Fruit fly (Drosophila melanogaster): ENCODE measurements around the gene Gr93b.

- TF ChIP-seq CG8478 (optimal IDR thresholded peaks at IDR 0.05) (no peak), CTCF (optimal IDR thresholded peaks at IDR 0.05) (no peak)
Measured at dm6 chr3R:21856873-21857243, 13.3 kb upstream of the Gr93b start.
